Worm (Caenorhabditis elegans) whole organism, L4 larva: ENCODE results near the gene cyn-16.

ENCODE experiments used
- R02D3.7 ChIP-seq: fragments of 150-350 bp; sonication (generic microtip); optimal IDR thresholded peaks from 3 replicates; lab custom pipeline; 2014; ENCODE audit warnings: missing biosample characterization, missing genetic modification characterization
- arid-1 ChIP-seq: fragments of 200-800 bp; sonication (Bioruptor generic); conservative IDR thresholded peaks from 2 replicates; pipeline ENCODE4 v1.3.6; 2022; ENCODE audit warnings: missing genetic modification reagents, missing genetic modification characterization, missing compliant biosample characterization
- ceh-32 ChIP-seq: sonication (generic microtip); optimal IDR thresholded peaks from 2 replicates; lab custom pipeline; 2016; ENCODE audit warnings: mild to moderate bottlenecking, missing genetic modification characterization, missing compliant biosample characterization; ENCODE audit not compliant: poor library complexity
- egl-43 ChIP-seq: fragments of 200-800 bp; sonication (Bioruptor generic); IDR thresholded peaks from 2 replicates; pipeline ENCODE4 v1.3.6; 2022; ENCODE audit warnings: missing genetic modification reagents, missing genetic modification characterization, missing compliant biosample characterization
- fos-1 ChIP-seq: fragments of 150-350 bp; optimal IDR thresholded peaks from 2 replicates; lab custom pipeline; 2014; ENCODE audit warnings: missing biosample characterization, missing genetic modification characterization
- nhr-6 ChIP-seq: fragments of 150-350 bp; optimal IDR thresholded peaks from 2 replicates; lab custom pipeline; 2014; ENCODE audit warnings: missing biosample characterization, missing genetic modification characterization
- pha-4 ChIP-seq, 2 experiments: fragments of 150-350 bp in 1 of 2; fragments of 200-800 bp in 1 of 2; sonication (Bioruptor generic) in 1 of 2; IDR thresholded peaks in 1 of 2; optimal IDR thresholded peaks in 1 of 2; 2 replicates each; pipeline versions ENCODE4 v1.3.6 to Lab custom; 2014 to 2022; ENCODE audit warnings: missing genetic modification characterization in 2 of 2, missing genetic modification reagents in 2 of 2, missing biosample characterization in 1 of 2, missing compliant biosample characterization in 1 of 2
- unc-130 ChIP-seq: sonication (generic microtip); optimal IDR thresholded peaks from 2 replicates; lab custom pipeline; 2016; ENCODE audit warnings: missing genetic modification reagents, missing genetic modification characterization, missing compliant biosample characterization

- no peak for TF ChIP-seq R02D3.7 (tag; lab: Kevin White, UChicago)
- TF ChIP-seq arid-1 (GFP tag; lab: Robert Waterston, UW): no peak
- TF ChIP-seq ceh-32 (tag; lab: Kevin White, UChicago): no peak
- no peak for TF ChIP-seq pha-4 (GFP tag; IDR thresholded peaks at IDR 0.05; lab: Robert Waterston, UW)
- no peak for TF ChIP-seq pha-4 (tag; optimal IDR thresholded peaks at IDR 0.05; lab: Kevin White, UChicago)
- no peak for TF ChIP-seq nhr-6 (tag; lab: Kevin White, UChicago)
- no peak for TF ChIP-seq unc-130 (GFP tag; lab: Kevin White, UChicago)
- no peak for TF ChIP-seq fos-1
- no peak for TF ChIP-seq egl-43
Observed at ce11 chrII:12008772-12009171, 27.8 kb downstream of the cyn-16 start, which contains the start of gene glb-29.
